Worm (Caenorhabditis elegans): ENCODE data around the gene K02D10.1.

K02D10.1 gene

DNA sequence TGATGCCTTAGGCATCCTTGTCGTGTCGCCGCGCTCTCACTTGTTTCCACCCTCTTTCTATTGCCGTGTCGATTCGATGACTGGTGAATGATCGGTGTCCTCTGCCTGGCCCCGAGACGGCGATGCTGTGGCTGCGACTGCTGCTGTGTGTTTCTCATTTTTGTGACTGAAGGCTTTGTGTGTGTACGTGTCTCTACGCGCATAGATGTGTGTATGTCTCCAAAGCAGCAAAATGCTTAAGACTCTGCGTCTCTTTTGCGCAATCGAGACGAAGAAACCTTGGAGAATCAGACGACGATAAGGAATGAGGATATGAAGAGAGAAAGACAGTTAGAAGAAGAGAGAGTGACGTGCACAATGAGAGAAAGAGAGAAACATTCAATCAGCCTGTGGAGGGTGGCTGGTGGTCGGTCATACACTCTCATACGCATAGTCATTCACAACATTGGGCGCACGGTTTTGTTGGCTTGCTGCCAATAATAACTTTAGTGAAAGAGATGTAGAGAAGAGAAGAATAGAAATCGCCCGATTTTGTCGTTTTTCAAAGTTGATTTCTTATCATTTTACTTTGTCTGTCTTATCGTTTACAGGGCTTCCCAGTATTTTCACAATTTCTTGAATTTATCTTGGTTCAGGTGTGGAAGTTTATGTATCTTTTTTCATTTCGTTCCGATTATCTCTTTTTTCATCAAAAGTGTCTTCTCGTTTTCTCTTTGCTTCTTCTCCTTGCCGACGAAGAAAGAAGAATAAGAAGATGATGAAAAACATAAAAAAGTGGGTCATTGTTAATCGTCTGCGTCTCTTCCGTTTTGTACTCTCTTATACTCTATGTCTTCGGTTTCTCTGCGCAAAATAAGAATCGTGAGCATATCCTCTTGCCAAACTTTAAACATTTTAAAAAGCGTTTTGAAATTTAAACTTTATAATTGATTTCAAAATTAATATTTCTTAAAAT lies 32.8 kb downstream of the K02D10.1 start (continued):
- TF ChIP-seq fos-1 (tag; optimal IDR thresholded peaks at IDR 0.05) = peak; percentile 87
- no peak for TF ChIP-seq Y5F2A.4 (GFP tag; optimal IDR thresholded peaks at IDR 0.05)
- peak; percentile 86 for TF ChIP-seq mxl-3 (GFP tag; optimal IDR thresholded peaks at IDR 0.05)
- TF ChIP-seq duxl-1 (tag; optimal IDR thresholded peaks at IDR 0.05; ENCODE audit: poor library complexity) = peak; percentile 57
- TF ChIP-seq lin-38 (GFP tag; IDR thresholded peaks at IDR 0.05) = peak; percentile 68
- TF ChIP-seq spr-1 (tag; optimal IDR thresholded peaks at IDR 0.05) = peak; percentile 82
- peak; percentile 81 for TF ChIP-seq egl-43 (GFP tag; IDR thresholded peaks at IDR 0.05)
- peak; percentile 12; the same call in 1 of the 2 replicates for TF ChIP-seq ZK337.2 (GFP tag; IDR thresholded peaks at IDR 0.05)
- TF ChIP-seq gei-8 (GFP tag; optimal IDR thresholded peaks at IDR 0.05) = peak; percentile 94
- peak; percentile 43 to 100 for TF ChIP-seq unc-62 (GFP tag; optimal IDR thresholded peaks at IDR 0.05 in 1 of 2)
- TF ChIP-seq unc-62 (tag; optimal IDR thresholded peaks at IDR 0.05) = peak; percentile 60
- TF ChIP-seq T26A8.4 (GFP tag; IDR thresholded peaks at IDR 0.05) = peak; percentile 85
- TF ChIP-seq nhr-42 (GFP tag; IDR thresholded peaks at IDR 0.05) = peak; percentile 59; the same call in 1 of the 2 replicates
- no peak for TF ChIP-seq Y105C5A.15 (GFP tag; IDR thresholded peaks at IDR 0.05)
- TF ChIP-seq egl-27 (tag; optimal IDR thresholded peaks at IDR 0.05) = peak; percentile 92

DNA sequence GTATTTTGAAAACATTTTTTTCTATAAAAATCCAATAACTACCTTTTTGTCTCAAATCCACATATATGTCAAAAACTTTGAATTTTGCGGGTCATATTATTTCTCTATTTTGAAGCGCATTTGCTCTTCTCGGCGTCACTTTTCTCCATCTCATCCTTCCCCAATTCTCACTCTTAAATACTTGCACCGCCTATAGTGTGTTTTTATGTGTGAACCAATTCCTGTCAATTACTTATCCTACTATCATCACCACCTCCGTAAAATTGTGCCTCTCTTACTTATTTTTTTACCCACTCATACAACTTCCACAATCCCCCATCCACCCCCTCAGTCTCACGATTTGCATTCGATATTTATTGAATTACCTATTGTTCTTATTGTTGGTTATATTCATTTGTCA lies 36.5 kb downstream of the K02D10.1 start:
- TF ChIP-seq F49E8.2 (tag; optimal IDR thresholded peaks at IDR 0.05; ENCODE audit: borderline replicate concordance) = no peak
- no peak for TF ChIP-seq rbr-2 (tag; optimal IDR thresholded peaks at IDR 0.05)
- no peak for TF ChIP-seq ceh-28 (tag; optimal IDR thresholded peaks at IDR 0.05)
- no peak for TF ChIP-seq madf-9 (GFP tag; conservative IDR thresholded peaks at IDR 0.05)
- TF ChIP-seq nhr-76 (tag; optimal IDR thresholded peaks at IDR 0.05) = no peak
- 0 out of 2 replicates have a peak, but pooled peaks have one; percentile 47 for TF ChIP-seq lim-7 (GFP tag; IDR thresholded peaks at IDR 0.05)
- no peak for TF ChIP-seq ama-1 (optimal IDR thresholded peaks at IDR 0.05)
- TF ChIP-seq attf-4 (tag; optimal IDR thresholded peaks at IDR 0.05) = no peak
- no peak for TF ChIP-seq dmd-9 (GFP tag; IDR thresholded peaks at IDR 0.05)
- TF ChIP-seq aha-1 (tag) = peak; percentile 54
- TF ChIP-seq madf-5 (GFP tag; IDR thresholded peaks at IDR 0.05) = 0 out of 4 replicates have a peak, but pooled peaks of 1 of the 2 experiments have one; percentile 20
- no peak for TF ChIP-seq tra-1 (GFP tag; IDR thresholded peaks at IDR 0.05)
- TF ChIP-seq aly-2 (tag; optimal IDR thresholded peaks at IDR 0.05) = peak; percentile 33
- TF ChIP-seq daf-8 (GFP tag; IDR thresholded peaks at IDR 0.05) = no peak
- no peak for TF ChIP-seq D1046.2 (GFP tag; IDR thresholded peaks at IDR 0.05)
- TF ChIP-seq hif-1 (tag; optimal IDR thresholded peaks at IDR 0.05) = no peak

DNA sequence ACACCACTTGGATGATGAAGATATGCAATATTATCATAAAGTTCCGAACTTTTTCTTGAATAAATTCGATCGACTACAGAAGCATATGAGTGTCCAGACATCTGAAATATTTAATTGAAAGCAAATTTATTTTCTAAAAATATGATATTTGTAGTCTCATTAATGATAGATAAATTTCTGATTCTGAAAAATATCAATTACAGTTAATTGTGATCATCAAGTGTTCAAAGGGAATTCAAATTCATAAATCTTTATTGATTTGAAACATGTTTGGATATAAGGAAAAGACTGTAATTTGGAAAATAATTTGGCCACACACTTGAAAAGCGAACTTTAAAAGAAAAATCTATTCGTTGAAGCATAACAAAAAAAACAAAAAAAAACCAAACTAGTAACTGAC lies 37.9 kb downstream of the K02D10.1 start, which contains the start of gene F54F2.7:
TSS of gene F54F2.7 (minus strand) at position 101 of the 400 bp plus-strand sequence.
- no peak for TF ChIP-seq egl-27 (tag; optimal IDR thresholded peaks at IDR 0.05)
- TF ChIP-seq sdz-12 (GFP tag; optimal IDR thresholded peaks at IDR 0.05) = no peak
- TF ChIP-seq ama-1 (optimal IDR thresholded peaks at IDR 0.05) = no peak
- TF ChIP-seq Y48G9A.11 (GFP tag; IDR thresholded peaks at IDR 0.05) = no peak
- no peak for TF ChIP-seq mdt-29 (GFP tag; IDR thresholded peaks at IDR 0.05)
- TF ChIP-seq dmd-6 (GFP tag; IDR thresholded peaks at IDR 0.05) = no peak
- no peak for TF ChIP-seq pha-4 (GFP tag; IDR thresholded peaks at IDR 0.05)
- TF ChIP-seq pha-4 (tag; optimal IDR thresholded peaks at IDR 0.05) = no peak
- TF ChIP-seq F37D6.2 (tag; optimal IDR thresholded peaks at IDR 0.05) = no peak
- no peak for TF ChIP-seq ceh-82 (tag; optimal IDR thresholded peaks at IDR 0.05)
- TF ChIP-seq tag-97 (GFP tag; IDR thresholded peaks at IDR 0.05) = no peak
- no peak for TF ChIP-seq Y105C5A.15 (GFP tag; IDR thresholded peaks at IDR 0.05)
